Worm (Caenorhabditis elegans): ENCODE measurements around the gene ucr-2.2.

ucr-2.2 gene

ce11 chrX:15191370-15191769 lies 17.7 kb downstream of the ucr-2.2 start:
- TF ChIP-seq fos-1 (tag; optimal IDR thresholded peaks at IDR 0.05) (no peak), ztf-4 (tag; optimal IDR thresholded peaks at IDR 0.05) (no peak), nhr-21 (tag; optimal IDR thresholded peaks at IDR 0.05) (no peak), blmp-1 (tag; optimal IDR thresholded peaks at IDR 0.05; ENCODE audit: insufficient read depth) (no peak), F13H6.1 (tag; optimal IDR thresholded peaks at IDR 0.05) (peak; percentile 11), sma-9 (GFP tag; optimal IDR thresholded peaks at IDR 0.05) (peak; percentile 8), sma-9 (tag; optimal IDR thresholded peaks at IDR 0.05) (no peak), snpc-4 (tag; optimal IDR thresholded peaks at IDR 0.05) (no peak), ceh-16 (tag; optimal IDR thresholded peaks at IDR 0.05) (no peak), crh-2 (tag; optimal IDR thresholded peaks at IDR 0.05) (peak; percentile 14), elt-3 (tag; optimal IDR thresholded peaks at IDR 0.05) (no peak), unc-55 (GFP tag; optimal IDR thresholded peaks at IDR 0.05) (peak; percentile 61)

ce11 chrX:15194283-15194682 lies 20.6 kb downstream of the ucr-2.2 start, which contains the start of gene phat-6:
Gene phat-6, minus strand, starts transcription at chrX:15194383.
- peak; percentile 22 for TF ChIP-seq sma-9 (GFP tag; optimal IDR thresholded peaks at IDR 0.05)
- no peak for TF ChIP-seq sma-9 (tag; optimal IDR thresholded peaks at IDR 0.05)
- no peak for TF ChIP-seq lin-11 (tag; optimal IDR thresholded peaks at IDR 0.05)

- TF ChIP-seq R02D3.7 (tag; optimal IDR thresholded peaks at IDR 0.05), result no peak
- no peak for TF ChIP-seq sma-3 (GFP tag; optimal IDR thresholded peaks at IDR 0.05)
- TF ChIP-seq ztf-1 (GFP tag; conservative IDR thresholded peaks at IDR 0.05), result no peak
- no peak for TF ChIP-seq skn-1 (tag; optimal IDR thresholded peaks at IDR 0.05)
- no peak for TF ChIP-seq alr-1 (tag; optimal IDR thresholded peaks at IDR 0.05)
- no peak for TF ChIP-seq peb-1 (tag; optimal IDR thresholded peaks at IDR 0.05)
- no peak for TF ChIP-seq snpc-4 (tag; optimal IDR thresholded peaks at IDR 0.05)
- TF ChIP-seq nhr-77 (tag; optimal IDR thresholded peaks at IDR 0.05), result no peak
- TF ChIP-seq sma-9 (GFP tag; optimal IDR thresholded peaks at IDR 0.05), result no peak
- TF ChIP-seq sma-9 (tag; optimal IDR thresholded peaks at IDR 0.05), result no peak
- no peak for TF ChIP-seq fos-1 (tag; optimal IDR thresholded peaks at IDR 0.05)
- TF ChIP-seq lin-39 (tag; optimal IDR thresholded peaks at IDR 0.05), result no peak
- no peak for TF ChIP-seq dmd-4 (tag; optimal IDR thresholded peaks at IDR 0.05)
- no peak for TF ChIP-seq blmp-1 (tag; optimal IDR thresholded peaks at IDR 0.05; ENCODE audit: insufficient read depth)
- no peak for TF ChIP-seq F13H6.1 (tag; optimal IDR thresholded peaks at IDR 0.05)
- no peak for TF ChIP-seq sem-4 (tag; optimal IDR thresholded peaks at IDR 0.05)
- TF ChIP-seq elt-1 (tag; optimal IDR thresholded peaks at IDR 0.05), result no peak
- TF ChIP-seq aly-2 (tag; optimal IDR thresholded peaks at IDR 0.05), result no peak
- TF ChIP-seq lsy-2 (tag; optimal IDR thresholded peaks at IDR 0.05), result no peak
Measured at ce11 chrX:15199052-15199451, 25.3 kb downstream of the ucr-2.2 start, which contains the start of gene snt-7. Gene snt-7, minus strand, starts transcription at chrX:15199152.

- TF ChIP-seq nhr-77 (tag; optimal IDR thresholded peaks at IDR 0.05), result no peak
- TF ChIP-seq lin-11 (tag; optimal IDR thresholded peaks at IDR 0.05), result no peak
- TF ChIP-seq ceh-16 (tag; optimal IDR thresholded peaks at IDR 0.05), result no peak
- no peak for TF ChIP-seq nhr-12 (tag; optimal IDR thresholded peaks at IDR 0.05)
- no peak for TF ChIP-seq snpc-4 (tag; optimal IDR thresholded peaks at IDR 0.05)
- TF ChIP-seq ZK546.5 (tag; optimal IDR thresholded peaks at IDR 0.05), result no peak
- no peak for TF ChIP-seq nhr-21 (tag; optimal IDR thresholded peaks at IDR 0.05)
- TF ChIP-seq lsy-2 (tag; optimal IDR thresholded peaks at IDR 0.05), result no peak
- no peak for TF ChIP-seq dmd-4 (tag; optimal IDR thresholded peaks at IDR 0.05)
- no peak for TF ChIP-seq zag-1 (tag; optimal IDR thresholded peaks at IDR 0.05)
Measured at ce11 chrX:15200146-15200545, 26.4 kb downstream of the ucr-2.2 start.

ce11 chrX:15200720-15201119 lies 27.0 kb downstream of the ucr-2.2 start:
- TF ChIP-seq ztf-4 (tag; optimal IDR thresholded peaks at IDR 0.05) (no peak), nhr-6 (tag; optimal IDR thresholded peaks at IDR 0.05) (no peak), ama-1 (optimal IDR thresholded peaks at IDR 0.05) (no peak), mbf-1 (tag; optimal IDR thresholded peaks at IDR 0.05) (no peak), sma-9 (GFP tag; optimal IDR thresholded peaks at IDR 0.05) (peak; percentile 75), sma-9 (tag; optimal IDR thresholded peaks at IDR 0.05) (no peak), fos-1 (tag; optimal IDR thresholded peaks at IDR 0.05) (peak; percentile 48), ztf-11 (tag; optimal IDR thresholded peaks at IDR 0.05) (no peak), aly-2 (tag; optimal IDR thresholded peaks at IDR 0.05) (no peak), egl-27 (tag; optimal IDR thresholded peaks at IDR 0.05) (peak; percentile 46), ZK546.5 (tag; optimal IDR thresholded peaks at IDR 0.05) (no peak), alr-1 (tag; optimal IDR thresholded peaks at IDR 0.05) (no peak), nhr-25 (tag; optimal IDR thresholded peaks at IDR 0.05) (no peak), nhr-129 (tag; optimal IDR thresholded peaks at IDR 0.05) (peak; percentile 51), dmd-4 (tag; optimal IDR thresholded peaks at IDR 0.05) (no peak), C34F6.9 (tag; optimal IDR thresholded peaks at IDR 0.05) (no peak), sma-3 (GFP tag; optimal IDR thresholded peaks at IDR 0.05) (peak; percentile 66), ztf-1 (GFP tag; conservative IDR thresholded peaks at IDR 0.05) (no peak), gmeb-1 (tag; optimal IDR thresholded peaks at IDR 0.05) (peak; percentile 59), nhr-12 (tag; optimal IDR thresholded peaks at IDR 0.05) (no peak), elt-3 (tag; optimal IDR thresholded peaks at IDR 0.05) (no peak), Y55F3AM.14 (GFP tag; optimal IDR thresholded peaks at IDR 0.05) (peak; percentile 48), snpc-4 (tag; optimal IDR thresholded peaks at IDR 0.05) (no peak), blmp-1 (tag; optimal IDR thresholded peaks at IDR 0.05; ENCODE audit: insufficient read depth) (no peak), unc-39 (tag; optimal IDR thresholded peaks at IDR 0.05) (no peak), skn-1 (tag; optimal IDR thresholded peaks at IDR 0.05) (no peak), nhr-10 (tag; optimal IDR thresholded peaks at IDR 0.05) (no peak), elt-1 (tag; optimal IDR thresholded peaks at IDR 0.05) (no peak), lsy-2 (tag; optimal IDR thresholded peaks at IDR 0.05) (peak in 1 of 2 experiments; percentile 61), nhr-21 (tag; optimal IDR thresholded peaks at IDR 0.05) (peak; percentile 66), mab-5 (tag; optimal IDR thresholded peaks at IDR 0.05) (no peak), unc-55 (GFP tag; optimal IDR thresholded peaks at IDR 0.05) (peak; percentile 65), peb-1 (tag; optimal IDR thresholded peaks at IDR 0.05) (no peak), lin-11 (tag; optimal IDR thresholded peaks at IDR 0.05) (peak; percentile 32)

All from whole organism, L2 larva.